Fruit fly (Drosophila melanogaster) whole organism, adult: ENCODE data around the gene ps.

Experiments
- CG11617 ChIP-seq: fragments of 200-800 bp; sonication (Bioruptor generic); optimal IDR thresholded peaks from 2 replicates; lab custom pipeline; 2017; ENCODE audit warnings: mild to moderate bottlenecking, missing biosample characterization, missing genetic modification reagents, missing genetic modification characterization
- CG12768 ChIP-seq: fragments of 200-800 bp; sonication (Bioruptor generic); optimal IDR thresholded peaks from 2 replicates; lab custom pipeline; 2017; ENCODE audit warnings: missing biosample characterization, missing genetic modification characterization, mild to moderate bottlenecking, moderate library complexity, missing genetic modification reagents
- CG14711 ChIP-seq: fragments of 200-800 bp; sonication (Bioruptor generic); optimal IDR thresholded peaks from 2 replicates; lab custom pipeline; 2018; ENCODE audit warnings: missing biosample characterization, mild to moderate bottlenecking, missing genetic modification characterization, moderate library complexity
- CG1620 ChIP-seq: fragments of 200-800 bp; sonication (Bioruptor generic); optimal IDR thresholded peaks from 2 replicates; lab custom pipeline; 2016; ENCODE audit warnings: missing biosample characterization, missing genetic modification characterization
- CG33017 ChIP-seq: fragments of 200-800 bp; sonication (Bioruptor generic); optimal IDR thresholded peaks from 2 replicates; lab custom pipeline; 2018; ENCODE audit warnings: missing biosample characterization, mild to moderate bottlenecking, missing genetic modification characterization, moderate library complexity
- CG5204 ChIP-seq: fragments of 200-800 bp; sonication (Bioruptor generic); optimal IDR thresholded peaks from 2 replicates; lab custom pipeline; 2016; ENCODE audit warnings: missing biosample characterization, missing genetic modification characterization
- Clk ChIP-seq: fragments of 200-800 bp; sonication (Bioruptor generic); optimal IDR thresholded peaks from 2 replicates; lab custom pipeline; 2017; ENCODE audit warnings: missing biosample characterization, missing genetic modification characterization
- Crg-1 ChIP-seq: fragments of 200-800 bp; sonication (Bioruptor generic); optimal IDR thresholded peaks from 2 replicates; lab custom pipeline; 2016; ENCODE audit warnings: missing biosample characterization, missing genetic modification characterization
- Hr96 ChIP-seq: fragments of 200-800 bp; sonication (Bioruptor generic); optimal IDR thresholded peaks from 2 replicates; lab custom pipeline; 2016; ENCODE audit warnings: missing biosample characterization, missing genetic modification characterization
- Mnt ChIP-seq: fragments of 200-800 bp; sonication (Bioruptor generic); optimal IDR thresholded peaks from 2 replicates; lab custom pipeline; 2016; ENCODE audit warnings: missing biosample characterization, mild to moderate bottlenecking, missing genetic modification characterization
- kay ChIP-seq: fragments of 200-800 bp; sonication (Bioruptor generic); peaks from one replicate; lab custom pipeline; 2016; ENCODE audit warnings: missing biosample characterization, missing genetic modification characterization, borderline replicate concordance
- pad ChIP-seq: fragments of 200-800 bp; sonication (Bioruptor generic); optimal IDR thresholded peaks from 3 replicates; lab custom pipeline; 2017; ENCODE audit warnings: missing biosample characterization, missing genetic modification characterization, mild to moderate bottlenecking, moderate library complexity, missing genetic modification reagents
- tj ChIP-seq: fragments of 200-800 bp; sonication (Bioruptor generic); optimal IDR thresholded peaks from 3 replicates; lab custom pipeline; 2017; ENCODE audit warnings: missing biosample characterization, mild to moderate bottlenecking, missing genetic modification characterization, moderate library complexity
- toe ChIP-seq: fragments of 200-800 bp; sonication (Bioruptor generic); optimal IDR thresholded peaks from 2 replicates; lab custom pipeline; 2016; ENCODE audit warnings: missing biosample characterization, missing genetic modification characterization

dm6 chr3R:9492100-9492499 is 74.4 kb downstream of the ps start:
- no peak for TF ChIP-seq CG5204 (GFP tag; lab: Kevin White, UChicago)
- no peak for TF ChIP-seq CG14711
- no peak for TF ChIP-seq CG1620 (GFP tag; lab: Kevin White, UChicago)
- TF ChIP-seq Crg-1 (GFP tag; lab: Kevin White, UChicago), result no peak
- TF ChIP-seq kay (GFP tag; lab: Kevin White, UChicago), result no peak
- no peak for TF ChIP-seq pad (GFP tag; lab: Kevin White, UChicago)
- no peak for TF ChIP-seq CG33017
- no peak for TF ChIP-seq CG12768 (GFP tag; lab: Kevin White, UChicago)
- TF ChIP-seq toe (GFP tag; lab: Kevin White, UChicago), result no peak
- TF ChIP-seq tj (GFP tag; lab: Kevin White, UChicago), result no peak
- TF ChIP-seq CG11617 (GFP tag; lab: Kevin White, UChicago), result no peak
- TF ChIP-seq Mnt (GFP tag; lab: Kevin White, UChicago), result no peak
- no peak for TF ChIP-seq Hr96 (GFP tag; lab: Kevin White, UChicago)
- no peak for TF ChIP-seq Clk
